Fruit fly (Drosophila melanogaster): ENCODE measurements around the gene Nepl15.

Nepl15 gene

dm6 chr3R:22755187-22755777 is 10.7 kb downstream of the Nepl15 start:
- TF ChIP-seq CG1620 (GFP tag; optimal IDR thresholded peaks at IDR 0.05) (no peak), cic (GFP tag; optimal IDR thresholded peaks at IDR 0.05) (no peak), Clk (GFP tag; optimal IDR thresholded peaks at IDR 0.05) (no peak), CG7101 (tag; optimal IDR thresholded peaks at IDR 0.05) (no peak), tj (GFP tag; optimal IDR thresholded peaks at IDR 0.05) (peak; percentile 42)

- TF ChIP-seq Hr96 (GFP tag; optimal IDR thresholded peaks at IDR 0.05): peak; percentile 24
- TF ChIP-seq Mnt (GFP tag; optimal IDR thresholded peaks at IDR 0.05): peak; percentile 37
- peak; percentile 42 for TF ChIP-seq CG11617 (GFP tag; optimal IDR thresholded peaks at IDR 0.05)
- TF ChIP-seq CG33017 (tag; optimal IDR thresholded peaks at IDR 0.05): peak; percentile 38
- TF ChIP-seq CG7101 (tag; optimal IDR thresholded peaks at IDR 0.05): peak; percentile 1
- peak; percentile 37 for TF ChIP-seq CG5204 (GFP tag; optimal IDR thresholded peaks at IDR 0.05)
- TF ChIP-seq bab1 (GFP tag; optimal IDR thresholded peaks at IDR 0.05): no peak
- peak; percentile 74 for TF ChIP-seq kay (GFP tag; ENCODE audit: borderline replicate concordance)
- no peak for TF ChIP-seq tj (GFP tag; optimal IDR thresholded peaks at IDR 0.05)
These were observed 11.8 kb downstream of the Nepl15 start for dm6 chr3R:22753895-22754774.

dm6 chr3R:22753600-22753894 is 12.4 kb downstream of the Nepl15 start:
- TF ChIP-seq cic (GFP tag; optimal IDR thresholded peaks at IDR 0.05) (peak; percentile 67), CG11617 (GFP tag; optimal IDR thresholded peaks at IDR 0.05) (no peak)

dm6 chr3R:22752929-22753328 is 13.0 kb downstream of the Nepl15 start:
- TF ChIP-seq Crg-1 (GFP tag; optimal IDR thresholded peaks at IDR 0.05) (no peak), ovo (GFP tag; optimal IDR thresholded peaks at IDR 0.05) (no peak), Clk (GFP tag; optimal IDR thresholded peaks at IDR 0.05) (no peak), tj (GFP tag; optimal IDR thresholded peaks at IDR 0.05) (no peak), CG5204 (GFP tag; optimal IDR thresholded peaks at IDR 0.05) (no peak), pad (GFP tag; optimal IDR thresholded peaks at IDR 0.05) (no peak), CG7101 (tag; optimal IDR thresholded peaks at IDR 0.05) (no peak)

dm6 chr3R:22751698-22752097 is 14.3 kb downstream of the Nepl15 start:
- TF ChIP-seq CG11617 (GFP tag; optimal IDR thresholded peaks at IDR 0.05): no peak
- TF ChIP-seq CG1620 (GFP tag; optimal IDR thresholded peaks at IDR 0.05): no peak
- TF ChIP-seq pad (GFP tag; optimal IDR thresholded peaks at IDR 0.05): no peak
- no peak for TF ChIP-seq CG7101 (tag; optimal IDR thresholded peaks at IDR 0.05)
- TF ChIP-seq CG7045 (GFP tag; optimal IDR thresholded peaks at IDR 0.05): no peak
- no peak for TF ChIP-seq tj (GFP tag; optimal IDR thresholded peaks at IDR 0.05)
- no peak for TF ChIP-seq Crg-1 (GFP tag; optimal IDR thresholded peaks at IDR 0.05)
- TF ChIP-seq CG33017 (tag; optimal IDR thresholded peaks at IDR 0.05): no peak
- no peak for TF ChIP-seq toe (GFP tag; optimal IDR thresholded peaks at IDR 0.05)
- no peak for TF ChIP-seq Hr96 (GFP tag; optimal IDR thresholded peaks at IDR 0.05)
- TF ChIP-seq cnc (optimal IDR thresholded peaks at IDR 0.05): no peak
- TF ChIP-seq ovo (GFP tag; optimal IDR thresholded peaks at IDR 0.05): no peak
- TF ChIP-seq Mnt (GFP tag; optimal IDR thresholded peaks at IDR 0.05): no peak

- no peak for TF ChIP-seq CG5204 (GFP tag; optimal IDR thresholded peaks at IDR 0.05)
- TF ChIP-seq ovo (GFP tag; optimal IDR thresholded peaks at IDR 0.05): no peak
- no peak for TF ChIP-seq cic (GFP tag; optimal IDR thresholded peaks at IDR 0.05)
- no peak for TF ChIP-seq Mnt (GFP tag; optimal IDR thresholded peaks at IDR 0.05)
- no peak for TF ChIP-seq CG7045 (GFP tag; optimal IDR thresholded peaks at IDR 0.05)
- no peak for TF ChIP-seq CG11617 (GFP tag; optimal IDR thresholded peaks at IDR 0.05)
- TF ChIP-seq kay (GFP tag; ENCODE audit: borderline replicate concordance): no peak
- no peak for TF ChIP-seq CG33017 (tag; optimal IDR thresholded peaks at IDR 0.05)
- no peak for TF ChIP-seq CG12768 (GFP tag; optimal IDR thresholded peaks at IDR 0.05)
- no peak for TF ChIP-seq Hr96 (GFP tag; optimal IDR thresholded peaks at IDR 0.05)
- TF ChIP-seq Clk (GFP tag; optimal IDR thresholded peaks at IDR 0.05): no peak
- no peak for TF ChIP-seq toe (GFP tag; optimal IDR thresholded peaks at IDR 0.05)
- TF ChIP-seq CG14711 (tag; optimal IDR thresholded peaks at IDR 0.05): no peak
- no peak for TF ChIP-seq pad (GFP tag; optimal IDR thresholded peaks at IDR 0.05)
These were observed 14.9 kb downstream of the Nepl15 start for dm6 chr3R:22751111-22751510.

- TF ChIP-seq pad (GFP tag; optimal IDR thresholded peaks at IDR 0.05) (peak; percentile 59), cic (GFP tag; optimal IDR thresholded peaks at IDR 0.05) (peak; percentile 44), tj (GFP tag; optimal IDR thresholded peaks at IDR 0.05) (peak; percentile 89), Hr96 (GFP tag; optimal IDR thresholded peaks at IDR 0.05) (peak; percentile 92), cnc (optimal IDR thresholded peaks at IDR 0.05) (no peak), CG12768 (GFP tag; optimal IDR thresholded peaks at IDR 0.05) (peak; percentile 82), CG5204 (GFP tag; optimal IDR thresholded peaks at IDR 0.05) (no peak), ovo (GFP tag; optimal IDR thresholded peaks at IDR 0.05) (peak; percentile 79), Clk (GFP tag; optimal IDR thresholded peaks at IDR 0.05) (peak; percentile 78), CG7045 (GFP tag; optimal IDR thresholded peaks at IDR 0.05) (peak; percentile 80), CG14711 (tag; optimal IDR thresholded peaks at IDR 0.05) (peak; percentile 98), Mnt (GFP tag; optimal IDR thresholded peaks at IDR 0.05) (peak; percentile 76), CG1620 (GFP tag; optimal IDR thresholded peaks at IDR 0.05) (peak; percentile 89), CG33017 (tag; optimal IDR thresholded peaks at IDR 0.05) (peak; percentile 83), CG7101 (tag; optimal IDR thresholded peaks at IDR 0.05) (peak; percentile 85), Crg-1 (GFP tag; optimal IDR thresholded peaks at IDR 0.05) (peak; percentile 69), CG11617 (GFP tag; optimal IDR thresholded peaks at IDR 0.05) (peak; percentile 83), kay (GFP tag; ENCODE audit: borderline replicate concordance) (no peak), bab1 (GFP tag; optimal IDR thresholded peaks at IDR 0.05) (peak; percentile 90), toe (GFP tag; optimal IDR thresholded peaks at IDR 0.05) (no peak)
These were observed 15.4 kb downstream of the Nepl15 start, which contains the start of the genes rumi, CG7029 and Usp12-46 for dm6 chr3R:22750534-22750947. TSS of gene rumi (minus strand) at chr3R:22750597. TSS of gene CG7029 (plus strand) at chr3R:22750901. TSS of gene Usp12-46 (plus strand) at chr3R:22750901.

Data from whole organism, adult.